Fruit fly (Drosophila melanogaster) whole organism, adult: ENCODE data around the gene CG46468.

Experiments
- CG11617 ChIP-seq: fragments of 200-800 bp; sonication (Bioruptor generic); optimal IDR thresholded peaks from 2 replicates; lab custom pipeline; 2017; ENCODE audit warnings: mild to moderate bottlenecking, missing biosample characterization, missing genetic modification reagents, missing genetic modification characterization
- CG1620 ChIP-seq: fragments of 200-800 bp; sonication (Bioruptor generic); optimal IDR thresholded peaks from 2 replicates; lab custom pipeline; 2016; ENCODE audit warnings: missing biosample characterization, missing genetic modification characterization
- CG7101 ChIP-seq: fragments of 200-800 bp; sonication (Bioruptor generic); optimal IDR thresholded peaks from 2 replicates; lab custom pipeline; 2018; ENCODE audit warnings: missing biosample characterization, mild to moderate bottlenecking, missing genetic modification characterization, moderate library complexity
- Clk ChIP-seq: fragments of 200-800 bp; sonication (Bioruptor generic); optimal IDR thresholded peaks from 2 replicates; lab custom pipeline; 2017; ENCODE audit warnings: missing biosample characterization, missing genetic modification characterization
- Hr96 ChIP-seq: fragments of 200-800 bp; sonication (Bioruptor generic); optimal IDR thresholded peaks from 2 replicates; lab custom pipeline; 2016; ENCODE audit warnings: missing biosample characterization, missing genetic modification characterization
- kay ChIP-seq: fragments of 200-800 bp; sonication (Bioruptor generic); peaks from one replicate; lab custom pipeline; 2016; ENCODE audit warnings: missing biosample characterization, missing genetic modification characterization, borderline replicate concordance
- ovo ChIP-seq: fragments of 200-800 bp; sonication (Bioruptor generic); optimal IDR thresholded peaks from 2 replicates; lab custom pipeline; 2016; ENCODE audit warnings: missing biosample characterization, missing genetic modification characterization
- tj ChIP-seq: fragments of 200-800 bp; sonication (Bioruptor generic); optimal IDR thresholded peaks from 3 replicates; lab custom pipeline; 2017; ENCODE audit warnings: missing biosample characterization, mild to moderate bottlenecking, missing genetic modification characterization, moderate library complexity

DNA sequence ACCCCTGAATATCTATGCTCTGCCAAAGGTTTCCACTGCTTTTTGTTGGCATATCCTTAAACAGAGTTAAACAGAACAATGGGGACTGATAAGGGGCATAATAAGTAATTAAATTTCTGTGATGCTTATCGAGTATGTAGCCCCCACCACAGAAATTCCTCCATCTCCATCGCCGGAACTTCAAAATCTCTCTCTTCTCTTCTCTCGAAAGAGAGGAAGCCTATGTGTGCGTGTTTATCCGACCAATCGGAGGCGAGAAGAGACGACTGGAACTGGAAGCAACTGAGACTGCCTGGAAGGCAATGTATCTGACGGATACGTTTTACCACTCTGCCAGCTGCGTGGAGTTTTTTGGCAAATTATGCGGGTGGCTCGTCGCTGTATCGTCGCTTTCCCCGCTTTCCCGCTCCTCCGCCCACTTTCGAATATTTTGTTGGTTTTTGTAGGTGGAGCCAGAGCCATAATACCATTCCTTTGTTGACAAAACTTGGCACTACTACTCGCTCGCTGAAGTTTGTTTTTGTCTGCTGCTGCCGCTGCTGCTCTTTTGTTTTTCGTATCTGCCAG is 42.8 kb upstream of the CG46468 start, which contains the start of gene gcm2:
- no peak for TF ChIP-seq Clk (GFP tag; lab: Kevin White, UChicago)
- TF ChIP-seq CG11617 (GFP tag; lab: Kevin White, UChicago) = no peak
- TF ChIP-seq ovo (GFP tag; lab: Kevin White, UChicago) = no peak
- TF ChIP-seq CG1620 = no peak
- TF ChIP-seq tj (GFP tag; lab: Kevin White, UChicago) = no peak
- TF ChIP-seq kay (GFP tag; lab: Kevin White, UChicago) = no peak
- TF ChIP-seq Hr96 (GFP tag; lab: Kevin White, UChicago) = no peak
- no peak for TF ChIP-seq CG7101 (tag; lab: Kevin White, UChicago)
